Fruit fly (Drosophila melanogaster) whole organism, embryonic: ENCODE results near the gene siz.

ENCODE experiments used
- Atf3 ChIP-seq: fragments of 200-800 bp; sonication (Bioruptor generic); optimal IDR thresholded peaks from 3 replicates; lab custom pipeline; 2016; ENCODE audit warnings: missing biosample characterization, missing genetic modification characterization
- CG11093 ChIP-seq: fragments of 200-800 bp; sonication (Bioruptor generic); IDR thresholded peaks from 3 replicates; pipeline ENCODE4 v1.3.6; 2022; ENCODE audit warnings: missing biosample characterization, missing genetic modification characterization
- CG11696 ChIP-seq: fragments of 200-800 bp; sonication (Bioruptor generic); IDR thresholded peaks from 2 replicates; pipeline ENCODE4 v1.3.6; 2022; ENCODE audit warnings: missing biosample characterization, missing genetic modification characterization
- CG14014 ChIP-seq: fragments of 200-800 bp; sonication (Bioruptor generic); IDR thresholded peaks from 2 replicates; pipeline ENCODE4 v1.3.6; 2022; ENCODE audit warnings: missing biosample characterization, missing genetic modification characterization
- CG1529 ChIP-seq: fragments of 200-800 bp; sonication (Bioruptor generic); optimal IDR thresholded peaks from 3 replicates; lab custom pipeline; 2018; ENCODE audit warnings: missing biosample characterization, missing genetic modification characterization
- CG15479 ChIP-seq: fragments of 200-800 bp; sonication (Bioruptor generic); optimal IDR thresholded peaks from 3 replicates; lab custom pipeline; 2019; ENCODE audit warnings: missing biosample characterization, mild to moderate bottlenecking, missing genetic modification characterization, moderate library complexity
- CG15601 ChIP-seq: fragments of 200-800 bp; sonication (Bioruptor generic); optimal IDR thresholded peaks from 3 replicates; lab custom pipeline; 2019; ENCODE audit warnings: missing biosample characterization, mild to moderate bottlenecking, missing genetic modification characterization, moderate library complexity
- CG16815 ChIP-seq: fragments of 200-800 bp; sonication (Bioruptor generic); optimal IDR thresholded peaks from 3 replicates; lab custom pipeline; 2017; ENCODE audit warnings: missing biosample characterization, mild to moderate bottlenecking, missing genetic modification characterization
- CG18764 ChIP-seq: fragments of 200-800 bp; sonication (Bioruptor generic); optimal IDR thresholded peaks from 3 replicates; lab custom pipeline; 2016; ENCODE audit warnings: missing biosample characterization, missing genetic modification characterization
- CG2129 ChIP-seq: fragments of 200-800 bp; sonication (Bioruptor generic); IDR thresholded peaks from 2 replicates; pipeline ENCODE4 v1.3.6; 2022; ENCODE audit warnings: missing biosample characterization, missing genetic modification characterization; ENCODE audit not compliant: partially characterized antibody
- CG31224 ChIP-seq: fragments of 200-800 bp; sonication (Bioruptor generic); IDR thresholded peaks from 2 replicates; pipeline ENCODE4 v1.3.6; 2022; ENCODE audit warnings: missing biosample characterization, missing genetic modification characterization
- CG34376 ChIP-seq: fragments of 200-800 bp; sonication (Bioruptor generic); optimal IDR thresholded peaks from 2 replicates; lab custom pipeline; 2018; ENCODE audit warnings: missing biosample characterization, mild to moderate bottlenecking, missing genetic modification characterization
- CG6654 ChIP-seq: fragments of 200-800 bp; sonication (Bioruptor generic); optimal IDR thresholded peaks from 2 replicates; lab custom pipeline; 2017; ENCODE audit warnings: missing biosample characterization, mild to moderate bottlenecking, missing genetic modification characterization
- CG7928 ChIP-seq: fragments of 200-800 bp; sonication (Bioruptor generic); optimal IDR thresholded peaks from 2 replicates; lab custom pipeline; 2017; ENCODE audit warnings: missing biosample characterization, mild to moderate bottlenecking, missing genetic modification characterization
- CG8388 ChIP-seq: fragments of 200-800 bp; sonication (Bioruptor generic); optimal IDR thresholded peaks from 2 replicates; lab custom pipeline; 2019; ENCODE audit warnings: missing biosample characterization, mild to moderate bottlenecking, missing genetic modification characterization, moderate library complexity
- CG8478 ChIP-seq: fragments of >200 bp; optimal IDR thresholded peaks from 2 replicates; lab custom pipeline; 2018
- CG9437 ChIP-seq: fragments of 200-800 bp; sonication (Bioruptor generic); optimal IDR thresholded peaks from 2 replicates; lab custom pipeline; 2018; ENCODE audit warnings: missing biosample characterization, mild to moderate bottlenecking, missing genetic modification characterization
- CHES-1-like ChIP-seq: fragments of 200-800 bp; sonication (Bioruptor generic); optimal IDR thresholded peaks from 2 replicates; lab custom pipeline; 2016; ENCODE audit warnings: missing biosample characterization, missing genetic modification characterization
- Camta ChIP-seq: fragments of 200-800 bp; sonication (Bioruptor generic); optimal IDR thresholded peaks from 2 replicates; lab custom pipeline; 2016; ENCODE audit warnings: missing biosample characterization, missing genetic modification characterization
- D19B ChIP-seq: fragments of 200-800 bp; sonication (Bioruptor generic); optimal IDR thresholded peaks from 2 replicates; lab custom pipeline; 2017; ENCODE audit warnings: missing biosample characterization, mild to moderate bottlenecking, missing genetic modification characterization
- Fer1 ChIP-seq: fragments of 200-800 bp; sonication (Bioruptor generic); optimal IDR thresholded peaks from 2 replicates; lab custom pipeline; 2017; ENCODE audit warnings: missing biosample characterization, mild to moderate bottlenecking, missing genetic modification characterization
- H2.0 ChIP-seq: fragments of 200-800 bp; sonication (Bioruptor generic); IDR thresholded peaks from 2 replicates; pipeline ENCODE4 v1.3.6; 2022; ENCODE audit warnings: missing biosample characterization, missing genetic modification characterization
- HmgZ ChIP-seq: fragments of 200-800 bp; sonication (Bioruptor generic); optimal IDR thresholded peaks from 2 replicates; lab custom pipeline; 2018; ENCODE audit warnings: missing biosample characterization, mild to moderate bottlenecking, missing genetic modification characterization
- Lim3 ChIP-seq: fragments of 200-800 bp; sonication (Bioruptor generic); IDR thresholded peaks from 2 replicates; pipeline ENCODE4 v1.3.6; 2022; ENCODE audit warnings: missing biosample characterization, missing genetic modification characterization
- Mes4 ChIP-seq: fragments of 200-800 bp; sonication (Bioruptor generic); optimal IDR thresholded peaks from 2 replicates; lab custom pipeline; 2016; ENCODE audit warnings: missing biosample characterization, missing genetic modification characterization
- Neu2 ChIP-seq: fragments of 200-800 bp; sonication (Bioruptor generic); optimal IDR thresholded peaks from 3 replicates; lab custom pipeline; 2016; ENCODE audit warnings: missing biosample characterization, missing genetic modification characterization, borderline replicate concordance
- Ravus ChIP-seq: fragments of 200-800 bp; sonication (Bioruptor generic); IDR thresholded peaks from 2 replicates; pipeline ENCODE4 v1.3.6; 2022; ENCODE audit warnings: missing biosample characterization, missing genetic modification characterization
- aop ChIP-seq: fragments of 200-800 bp; sonication (Bioruptor generic); IDR thresholded peaks from 2 replicates; pipeline ENCODE4 v1.3.6; 2022; ENCODE audit warnings: missing biosample characterization, missing genetic modification characterization
- bowl ChIP-seq: fragments of 200-800 bp; sonication (Bioruptor generic); IDR thresholded peaks from 2 replicates; pipeline ENCODE4 v1.3.6; 2022; ENCODE audit warnings: missing biosample characterization, missing genetic modification characterization
- br ChIP-seq: fragments of >200 bp; optimal IDR thresholded peaks from 2 replicates; lab custom pipeline; 2017
- caup ChIP-seq: fragments of 200-800 bp; sonication (Bioruptor generic); optimal IDR thresholded peaks from 3 replicates; lab custom pipeline; 2017; ENCODE audit warnings: missing biosample characterization, mild to moderate bottlenecking, missing genetic modification characterization, moderate library complexity; ENCODE audit not compliant: severe bottlenecking
- croc ChIP-seq: fragments of 200-800 bp; sonication (Bioruptor generic); conservative IDR thresholded peaks from 3 replicates; pipeline ENCODE4 v1.3.6; 2022; ENCODE audit warnings: missing biosample characterization, missing genetic modification characterization
- ems ChIP-seq: fragments of 200-800 bp; sonication (Bioruptor generic); optimal IDR thresholded peaks from 3 replicates; lab custom pipeline; 2016; ENCODE audit warnings: missing biosample characterization, missing genetic modification characterization
- en ChIP-seq: fragments of 200-800 bp; sonication (Bioruptor generic); optimal IDR thresholded peaks from 2 replicates; lab custom pipeline; 2016; ENCODE audit warnings: missing biosample characterization, missing genetic modification characterization
- gsb ChIP-seq: fragments of 200-800 bp; sonication (Bioruptor generic); IDR thresholded peaks from 2 replicates; pipeline ENCODE4 v1.3.6; 2022; ENCODE audit warnings: missing biosample characterization, missing genetic modification characterization
- ham ChIP-seq: fragments of 200-800 bp; sonication (Bioruptor generic); IDR thresholded peaks from 2 replicates; pipeline ENCODE4 v1.3.6; 2022; ENCODE audit warnings: missing biosample characterization, missing genetic modification characterization
- her ChIP-seq: fragments of 200-800 bp; sonication (Bioruptor generic); optimal IDR thresholded peaks from 2 replicates; lab custom pipeline; 2016; ENCODE audit warnings: missing biosample characterization, missing genetic modification characterization
- inv ChIP-seq: fragments of 200-800 bp; sonication (Bioruptor generic); IDR thresholded peaks from 2 replicates; pipeline ENCODE4 v1.3.6; 2022; ENCODE audit warnings: missing biosample characterization, missing genetic modification characterization; ENCODE audit not compliant: partially characterized antibody
- knrl ChIP-seq: fragments of 200-800 bp; sonication (Bioruptor generic); IDR thresholded peaks from 3 replicates; pipeline ENCODE4 v1.3.6; 2022; ENCODE audit warnings: missing biosample characterization, missing genetic modification characterization; ENCODE audit not compliant: partially characterized antibody
- lab ChIP-seq: fragments of 200-800 bp; sonication (Bioruptor generic); optimal IDR thresholded peaks from 3 replicates; lab custom pipeline; 2017; ENCODE audit warnings: missing biosample characterization, missing genetic modification characterization, mild to moderate bottlenecking, moderate library complexity, missing genetic modification reagents
- lola ChIP-seq, 3 experiments: fragments of >200 bp in 2 of 3; fragments of 200-800 bp in 1 of 3; sonication (Bioruptor generic) in 1 of 3; optimal IDR thresholded peaks; 2 replicates each; lab custom pipeline; 2017 to 2019; ENCODE audit warnings: missing biosample characterization in 3 of 3, missing genetic modification characterization in 3 of 3, mild to moderate bottlenecking in 1 of 3, moderate library complexity in 1 of 3
- odd ChIP-seq: fragments of 200-800 bp; sonication (Bioruptor generic); optimal IDR thresholded peaks from 2 replicates; lab custom pipeline; 2017; ENCODE audit warnings: missing biosample characterization, mild to moderate bottlenecking, missing genetic modification characterization
- onecut ChIP-seq: fragments of 200-800 bp; sonication (Bioruptor generic); IDR thresholded peaks from 2 replicates; pipeline ENCODE4 v1.3.6; 2022; ENCODE audit warnings: missing biosample characterization, missing genetic modification characterization
- ranshi ChIP-seq: fragments of 200-800 bp; sonication (Bioruptor generic); IDR thresholded peaks from 2 replicates; pipeline ENCODE4 v1.3.6; 2022; ENCODE audit warnings: missing biosample characterization, missing genetic modification characterization
- salm ChIP-seq: fragments of 200-800 bp; sonication (Bioruptor generic); optimal IDR thresholded peaks from 2 replicates; lab custom pipeline; 2018; ENCODE audit warnings: missing biosample characterization, mild to moderate bottlenecking, missing genetic modification characterization
- trh ChIP-seq: fragments of 200-800 bp; sonication (Bioruptor generic); optimal IDR thresholded peaks from 2 replicates; lab custom pipeline; 2016; ENCODE audit warnings: missing biosample characterization, missing genetic modification characterization
- unc-4 ChIP-seq: fragments of 200-800 bp; sonication (Bioruptor generic); IDR thresholded peaks from 2 replicates; pipeline ENCODE4 v1.3.6; 2022; ENCODE audit warnings: missing biosample characterization, missing genetic modification characterization; ENCODE audit not compliant: partially characterized antibody
- wek ChIP-seq: fragments of 200-800 bp; sonication (Bioruptor generic); optimal IDR thresholded peaks from 3 replicates; lab custom pipeline; 2018; ENCODE audit warnings: missing biosample characterization, mild to moderate bottlenecking, missing genetic modification characterization, moderate library complexity
- yki ChIP-seq: fragments of >200 bp; optimal IDR thresholded peaks from 3 replicates; lab custom pipeline; 2018
- zen ChIP-seq: fragments of 200-800 bp; sonication (Bioruptor generic); optimal IDR thresholded peaks from 3 replicates; lab custom pipeline; 2018; ENCODE audit warnings: missing biosample characterization, mild to moderate bottlenecking, missing genetic modification characterization, moderate library complexity

The siz gene

dm6 chr3L:21047734-21048657 is 13.7 kb downstream of the siz start:
- TF ChIP-seq Mes4 (GFP tag; lab: Kevin White, UChicago) = no peak
- TF ChIP-seq CG15601 (tag; lab: Kevin White, UChicago) = no peak
- no peak for TF ChIP-seq CG11093 (GFP tag; lab: Robert Waterston, UW)
- TF ChIP-seq Ravus (GFP tag; lab: Robert Waterston, UW) = no peak
- no peak for TF ChIP-seq CG18764 (GFP tag; lab: Kevin White, UChicago)
- TF ChIP-seq salm (tag; lab: Kevin White, UChicago) = no peak
- no peak for TF ChIP-seq H2.0
- no peak for TF ChIP-seq unc-4
- no peak for TF ChIP-seq D19B (GFP tag; lab: Kevin White, UChicago)
- TF ChIP-seq CG31224 (GFP tag; lab: Robert Waterston, UW) = no peak
- TF ChIP-seq CG16815 (GFP tag; lab: Kevin White, UChicago) = no peak
- TF ChIP-seq CHES-1-like (GFP tag; lab: Kevin White, UChicago) = no peak
- TF ChIP-seq knrl = no peak
- TF ChIP-seq CG15479 = no peak
- no peak for TF ChIP-seq CG9437 (GFP tag; lab: Kevin White, UChicago)
- no peak for TF ChIP-seq odd (GFP tag; lab: Kevin White, UChicago)
- TF ChIP-seq br = no peak
- no peak for TF ChIP-seq lola (GFP tag; optimal IDR thresholded peaks at IDR 0.05; lab: Kevin White, UChicago)
- TF ChIP-seq CG6654 = no peak
- no peak for TF ChIP-seq inv (GFP tag; lab: Robert Waterston, UW)
- no peak for TF ChIP-seq zen (tag; lab: Kevin White, UChicago)
- no peak for TF ChIP-seq bowl (GFP tag; lab: Robert Waterston, UW)
- no peak for TF ChIP-seq CG1529 (GFP tag; lab: Kevin White, UChicago)
- no peak for TF ChIP-seq CG2129 (GFP tag; lab: Robert Waterston, UW)
- no peak for TF ChIP-seq en (GFP tag; lab: Kevin White, UChicago)
- no peak for TF ChIP-seq trh (GFP tag; lab: Kevin White, UChicago)
- TF ChIP-seq gsb (GFP tag; lab: Robert Waterston, UW) = no peak
- no peak for TF ChIP-seq Fer1
- no peak for TF ChIP-seq ranshi (GFP tag; lab: Robert Waterston, UW)
- TF ChIP-seq CG14014 = no peak
- peak; percentile 61 for TF ChIP-seq onecut (GFP tag; lab: Robert Waterston, UW)
- no peak for TF ChIP-seq ems
- peak; percentile 82 for TF ChIP-seq yki (lab: Kevin White, UChicago)
- no peak for TF ChIP-seq Atf3 (GFP tag; lab: Kevin White, UChicago)
- TF ChIP-seq CG11696 (GFP tag; lab: Robert Waterston, UW) = 0 out of 2 replicates have a peak, but pooled peaks have one; percentile 60
- no peak for TF ChIP-seq Camta (GFP tag; lab: Kevin White, UChicago)
- no peak for TF ChIP-seq wek (GFP tag; lab: Kevin White, UChicago)
- no peak for TF ChIP-seq CG8478
- TF ChIP-seq CG7928 (GFP tag; lab: Kevin White, UChicago) = no peak
- no peak for TF ChIP-seq ham
- no peak for TF ChIP-seq CG8388 (GFP tag; lab: Kevin White, UChicago)
- no peak for TF ChIP-seq Lim3
- TF ChIP-seq lab (GFP tag; lab: Kevin White, UChicago) = no peak
- no peak for TF ChIP-seq croc (GFP tag; lab: Robert Waterston, UW)
- no peak for TF ChIP-seq aop
- TF ChIP-seq HmgZ (tag; lab: Kevin White, UChicago) = no peak
- TF ChIP-seq Neu2 (GFP tag; lab: Kevin White, UChicago) = no peak
- no peak for TF ChIP-seq her (GFP tag; lab: Kevin White, UChicago)
- TF ChIP-seq caup (GFP tag; lab: Kevin White, UChicago) = no peak
- TF ChIP-seq CG34376 (GFP tag; lab: Kevin White, UChicago) = no peak
